Worm (Caenorhabditis elegans) whole organism, young adult: ENCODE measurements around the gene M176.5.
A peak's percentile ranks its signal among the peaks of the same experiment; 100 is the strongest.

Experiments used
- B0019.2 ChIP-seq: fragments of 200-800 bp; sonication (Bioruptor generic); conservative IDR thresholded peaks from 2 replicates; pipeline ENCODE4 v1.3.6; 2022; ENCODE audit warnings: missing genetic modification reagents, missing genetic modification characterization, missing compliant biosample characterization
- D2030.7 ChIP-seq: fragments of 200-800 bp; sonication (Bioruptor generic); IDR thresholded peaks from 2 replicates; pipeline ENCODE4 v1.3.6; 2022; ENCODE audit warnings: missing genetic modification reagents, missing genetic modification characterization, missing compliant biosample characterization
- F49E8.2 ChIP-seq: sonication (generic microtip); optimal IDR thresholded peaks from 3 replicates; lab custom pipeline; 2017; ENCODE audit warnings: missing genetic modification characterization, mild to moderate bottlenecking, missing compliant biosample characterization, antibody characterized with exemption, moderate library complexity; ENCODE audit not compliant: insufficient read depth
- K11D2.4 ChIP-seq: fragments of 200-800 bp; sonication (Bioruptor generic); IDR thresholded peaks from 2 replicates; pipeline ENCODE4 v1.3.6; 2022; ENCODE audit warnings: missing genetic modification reagents, missing genetic modification characterization, missing compliant biosample characterization
- Y67H2A.10 ChIP-seq: fragments of 200-800 bp; sonication (Bioruptor generic); conservative IDR thresholded peaks from 2 replicates; pipeline ENCODE4 v1.3.6; 2022; ENCODE audit warnings: missing genetic modification reagents, missing genetic modification characterization, missing compliant biosample characterization
- ZK185.1 ChIP-seq: sonication (generic microtip); optimal IDR thresholded peaks from 2 replicates; lab custom pipeline; 2016; ENCODE audit warnings: mild to moderate bottlenecking, missing genetic modification characterization, missing compliant biosample characterization; ENCODE audit not compliant: poor library complexity, severe bottlenecking
- aptf-2 ChIP-seq: fragments of 200-800 bp; sonication (Bioruptor generic); conservative IDR thresholded peaks from 2 replicates; pipeline ENCODE4 v1.3.6; 2022; ENCODE audit warnings: missing genetic modification reagents, missing genetic modification characterization, missing compliant biosample characterization
- attf-3 ChIP-seq: fragments of 200-800 bp; sonication (Bioruptor generic); conservative IDR thresholded peaks from 2 replicates; pipeline ENCODE4 v1.3.6; 2022; ENCODE audit warnings: missing genetic modification reagents, missing genetic modification characterization, missing compliant biosample characterization
- attf-5 ChIP-seq: fragments of 200-800 bp; sonication (Bioruptor generic); optimal IDR thresholded peaks from 2 replicates; lab custom pipeline; 2018; ENCODE audit warnings: mild to moderate bottlenecking, missing genetic modification characterization, missing compliant biosample characterization
- attf-6 ChIP-seq: fragments of 200-800 bp; sonication (Bioruptor generic); IDR thresholded peaks from 2 replicates; pipeline ENCODE4 v1.3.6; 2022; ENCODE audit warnings: missing genetic modification reagents, missing genetic modification characterization, missing compliant biosample characterization
- cebp-1 ChIP-seq, 2 experiments: fragments of 200-800 bp in 1 of 2; sonication (Bioruptor generic) in 1 of 2; sonication (generic microtip) in 1 of 2; IDR thresholded peaks in 1 of 2; optimal IDR thresholded peaks in 1 of 2; 2 replicates each; pipeline versions ENCODE4 v1.3.6 to Lab custom; 2017 to 2022; ENCODE audit warnings: missing compliant biosample characterization in 2 of 2, missing genetic modification characterization in 2 of 2, mild to moderate bottlenecking in 1 of 2, missing genetic modification reagents in 1 of 2, moderate library complexity in 1 of 2
- cebp-2 ChIP-seq: fragments of 200-800 bp; sonication (Bioruptor generic); IDR thresholded peaks from 2 replicates; pipeline ENCODE4 v1.3.6; 2022; ENCODE audit warnings: missing genetic modification characterization, missing compliant biosample characterization
- ceh-100 ChIP-seq: fragments of 200-800 bp; sonication (Bioruptor generic); IDR thresholded peaks from 2 replicates; pipeline ENCODE4 v1.3.6; 2022; ENCODE audit warnings: missing genetic modification reagents, missing genetic modification characterization, missing compliant biosample characterization
- ceh-27 ChIP-seq: fragments of 200-800 bp; sonication (Bioruptor generic); optimal IDR thresholded peaks from 2 replicates; lab custom pipeline; 2018; ENCODE audit warnings: mild to moderate bottlenecking, missing genetic modification characterization, moderate library complexity, missing compliant biosample characterization
- ceh-40 ChIP-seq: fragments of 200-800 bp; sonication (Bioruptor generic); IDR thresholded peaks from 2 replicates; pipeline ENCODE4 v1.3.6; 2022; ENCODE audit warnings: missing genetic modification characterization, missing compliant biosample characterization
- ceh-79 ChIP-seq: sonication (generic microtip); optimal IDR thresholded peaks from 2 replicates; lab custom pipeline; 2017; ENCODE audit warnings: mild to moderate bottlenecking, missing genetic modification characterization, missing compliant biosample characterization
- dpff-1 ChIP-seq: sonication (generic microtip); optimal IDR thresholded peaks from 2 replicates; lab custom pipeline; 2017; ENCODE audit warnings: mild to moderate bottlenecking, missing genetic modification characterization, missing compliant biosample characterization
- efl-1 ChIP-seq: fragments of 150-350 bp; optimal IDR thresholded peaks from 2 replicates; lab custom pipeline; 2014; ENCODE audit warnings: missing biosample characterization, missing genetic modification reagents, missing genetic modification characterization
- fkh-3 ChIP-seq: sonication (generic microtip); optimal IDR thresholded peaks from 2 replicates; lab custom pipeline; 2016; ENCODE audit warnings: mild to moderate bottlenecking, missing genetic modification characterization, missing compliant biosample characterization
- gei-17 ChIP-seq: fragments of 200-800 bp; sonication (Bioruptor generic); optimal IDR thresholded peaks from 2 replicates; lab custom pipeline; 2018; ENCODE audit warnings: mild to moderate bottlenecking, missing genetic modification characterization, missing compliant biosample characterization
- him-1 ChIP-seq: sonication (generic microtip); optimal IDR thresholded peaks from 2 replicates; lab custom pipeline; 2016; ENCODE audit warnings: missing genotype, missing genetic modification reagents, missing genetic modification characterization, missing compliant biosample characterization
- hrde-1 ChIP-seq: sonication (generic microtip); optimal IDR thresholded peaks from 2 replicates; lab custom pipeline; 2016; ENCODE audit warnings: missing genetic modification characterization, mild to moderate bottlenecking, missing compliant biosample characterization, moderate library complexity, missing genotype, missing genetic modification reagents, borderline replicate concordance
- lin-40 ChIP-seq: sonication (generic microtip); optimal IDR thresholded peaks from 2 replicates; lab custom pipeline; 2016; ENCODE audit warnings: missing genetic modification characterization, mild to moderate bottlenecking, missing compliant biosample characterization, missing genotype, missing genetic modification reagents
- lin-54 ChIP-seq: fragments of 200-800 bp; sonication (Bioruptor generic); optimal IDR thresholded peaks from 2 replicates; lab custom pipeline; 2018; ENCODE audit warnings: mild to moderate bottlenecking, missing genetic modification characterization, missing compliant biosample characterization
- nfya-1 ChIP-seq: sonication (generic microtip); optimal IDR thresholded peaks from 2 replicates; lab custom pipeline; 2017; ENCODE audit warnings: antibody characterized with exemption, missing compliant biosample characterization, missing genetic modification characterization, borderline replicate concordance; ENCODE audit not compliant: insufficient read depth
- nfya-2 ChIP-seq: fragments of 200-800 bp; sonication (Bioruptor generic); IDR thresholded peaks from 2 replicates; pipeline ENCODE4 v1.3.6; 2022; ENCODE audit warnings: missing genetic modification reagents, missing genetic modification characterization, missing compliant biosample characterization
- nfyb-1 ChIP-seq: fragments of 200-800 bp; sonication (Bioruptor generic); IDR thresholded peaks from 2 replicates; pipeline ENCODE4 v1.3.6; 2022; ENCODE audit warnings: missing genetic modification reagents, missing genetic modification characterization, missing compliant biosample characterization
- nhr-80 ChIP-seq: sonication (generic microtip); optimal IDR thresholded peaks from 2 replicates; lab custom pipeline; 2016; ENCODE audit warnings: missing genetic modification characterization, missing compliant biosample characterization
- snpc-4 ChIP-seq, 5 experiments: fragments of 150-350 bp in 1 of 5; sonication (generic microtip) in 4 of 5; optimal IDR thresholded peaks; 2 replicates each; lab custom pipeline; 2014 to 2018; ENCODE audit warnings: missing genetic modification characterization in 5 of 5, missing biosample characterization in 3 of 5, antibody characterized with exemption in 2 of 5, mild to moderate bottlenecking in 2 of 5, missing compliant biosample characterization in 2 of 5, missing genotype in 2 of 5, moderate library complexity in 2 of 5, missing genetic modification reagents in 1 of 5
- sptf-2 ChIP-seq: fragments of 200-800 bp; sonication (Bioruptor generic); optimal IDR thresholded peaks from 2 replicates; lab custom pipeline; 2018; ENCODE audit warnings: mild to moderate bottlenecking, missing genetic modification characterization, missing compliant biosample characterization
- tbp1 ChIP-seq: fragments of 200-800 bp; sonication (Bioruptor generic); optimal IDR thresholded peaks from 2 replicates; lab custom pipeline; 2018; ENCODE audit warnings: mild to moderate bottlenecking, missing genetic modification characterization, missing compliant biosample characterization
- xnd-1 ChIP-seq: sonication (generic microtip); optimal IDR thresholded peaks from 2 replicates; lab custom pipeline; 2016; ENCODE audit warnings: missing genotype, missing genetic modification reagents, missing genetic modification characterization, missing compliant biosample characterization
- zfh-2 ChIP-seq: fragments of 200-800 bp; sonication (Bioruptor generic); conservative IDR thresholded peaks from 2 replicates; pipeline ENCODE4 v1.3.6; 2022; ENCODE audit warnings: missing genetic modification reagents, missing genetic modification characterization, missing compliant biosample characterization
- zim-3 ChIP-seq: sonication (generic microtip); optimal IDR thresholded peaks from 2 replicates; lab custom pipeline; 2017; ENCODE audit warnings: mild to moderate bottlenecking, missing genetic modification characterization, moderate library complexity, missing compliant biosample characterization
- ztf-18 ChIP-seq: sonication (generic microtip); optimal IDR thresholded peaks from 2 replicates; lab custom pipeline; 2016; ENCODE audit warnings: missing genotype, mild to moderate bottlenecking, missing genetic modification characterization, missing compliant biosample characterization
- ztf-22 ChIP-seq: fragments of 200-800 bp; sonication (Bioruptor generic); optimal IDR thresholded peaks from 2 replicates; lab custom pipeline; 2018; ENCODE audit warnings: mild to moderate bottlenecking, missing genetic modification characterization, moderate library complexity, missing compliant biosample characterization

The M176.5 gene

ce11 chrII:9416381-9417276, 10.9 kb downstream of the M176.5 start, which contains the start of the genes gss-1 and chch-3 (continued):
- 0 out of 2 replicates have a peak, but pooled peaks have one; percentile 34 for TF ChIP-seq D2030.7
- peak; percentile 49 for TF ChIP-seq lin-54
- no peak for TF ChIP-seq attf-3 (GFP tag; lab: Robert Waterston, UW)
- TF ChIP-seq attf-5 (GFP tag; lab: Kevin White, UChicago): peak; percentile 32
- peak; percentile 30 for TF ChIP-seq tbp1 (GFP tag; lab: Kevin White, UChicago)
- no peak for TF ChIP-seq nfya-1 (tag; lab: Kevin White, UChicago)
- no peak for TF ChIP-seq lin-40 (tag; lab: Kevin White, UChicago)
- no peak for TF ChIP-seq fkh-3 (tag; lab: Kevin White, UChicago)
- TF ChIP-seq ceh-100: no peak
- TF ChIP-seq K11D2.4: peak; percentile 23; the same call in 1 of the 2 replicates
- TF ChIP-seq ceh-40: no peak
- TF ChIP-seq gei-17 (GFP tag; lab: Kevin White, UChicago): no peak
- no peak for TF ChIP-seq hrde-1
- no peak for TF ChIP-seq ceh-27 (GFP tag; lab: Kevin White, UChicago)
- TF ChIP-seq snpc-4 (GFP tag; optimal IDR thresholded peaks at IDR 0.05; lab: Kevin White, UChicago): no peak
- peak in 1 of 4 experiments; percentile 21 for TF ChIP-seq snpc-4 (tag; optimal IDR thresholded peaks at IDR 0.05; lab: Kevin White, UChicago)
- no peak for TF ChIP-seq sptf-2
- peak; percentile 25 for TF ChIP-seq ZK185.1 (tag; lab: Kevin White, UChicago)
- peak; percentile 93 for TF ChIP-seq ztf-18 (tag; lab: Kevin White, UChicago)
- no peak for TF ChIP-seq cebp-1 (GFP tag; IDR thresholded peaks at IDR 0.05; lab: Robert Waterston, UW)
- TF ChIP-seq cebp-1 (tag; optimal IDR thresholded peaks at IDR 0.05; lab: Kevin White, UChicago): peak; percentile 55
- peak; percentile 7 for TF ChIP-seq efl-1 (GFP tag; lab: Kevin White, UChicago)
- TF ChIP-seq aptf-2 (GFP tag; lab: Robert Waterston, UW): no peak
- no peak for TF ChIP-seq nfyb-1 (GFP tag; lab: Robert Waterston, UW)

- TF ChIP-seq Y67H2A.10 (GFP tag; lab: Robert Waterston, UW) (no peak), nhr-80 (tag; lab: Kevin White, UChicago) (peak; percentile 49), him-1 (tag; lab: Kevin White, UChicago) (no peak)
These were observed 15.4 kb downstream of the M176.5 start, which contains the start of gene arrd-3 for ce11 chrII:9412086-9412608. Gene arrd-3 (plus strand): TSS chrII:9412558.

- TF ChIP-seq ztf-22 (GFP tag; lab: Kevin White, UChicago): no peak
- TF ChIP-seq ceh-79: no peak
- no peak for TF ChIP-seq attf-6 (GFP tag; lab: Robert Waterston, UW)
- TF ChIP-seq nhr-80 (tag; lab: Kevin White, UChicago): no peak
- no peak for TF ChIP-seq zim-3 (tag; lab: Kevin White, UChicago)
These were observed 16.0 kb downstream of the M176.5 start, which contains the start of gene M176.9 for ce11 chrII:9411497-9411896. Gene M176.9 (minus strand): TSS chrII:9411597.

ce11 chrII:9407469-9407868, 20.1 kb downstream of the M176.5 start, which contains the start of gene arrd-2:
Gene arrd-2 (plus strand): TSS chrII:9407769.
- TF ChIP-seq dpff-1 (tag; lab: Kevin White, UChicago) (no peak), F49E8.2 (tag; lab: Kevin White, UChicago) (no peak), zfh-2 (no peak), nfya-2 (no peak), cebp-2 (GFP tag; lab: Robert Waterston, UW) (no peak), B0019.2 (GFP tag; lab: Robert Waterston, UW) (no peak), xnd-1 (tag; lab: Kevin White, UChicago) (no peak)
